Worm (Caenorhabditis elegans) whole organism, mixed stage, embryonic: ENCODE results near the gene taf-2.

Source experiments
- M03D4.4 ChIP-seq: sonication (generic microtip); optimal IDR thresholded peaks from 2 replicates; lab custom pipeline; 2017; ENCODE audit warnings: mild to moderate bottlenecking, missing genetic modification characterization, missing compliant biosample characterization
- blmp-1 ChIP-seq: fragments of 150-350 bp; optimal IDR thresholded peaks from 2 replicates; lab custom pipeline; 2014; ENCODE audit warnings: missing biosample characterization, missing genetic modification characterization
- ceh-43 ChIP-seq: fragments of 200-800 bp; sonication (Bioruptor generic); optimal IDR thresholded peaks from 2 replicates; lab custom pipeline; 2018; ENCODE audit warnings: mild to moderate bottlenecking, missing genetic modification characterization, moderate library complexity, missing compliant biosample characterization
- ceh-83 ChIP-seq: fragments of 200-800 bp; sonication (Bioruptor generic); optimal IDR thresholded peaks from 2 replicates; lab custom pipeline; 2018; ENCODE audit warnings: mild to moderate bottlenecking, missing genetic modification characterization, missing compliant biosample characterization
- ces-1 ChIP-seq: fragments of 150-350 bp; optimal IDR thresholded peaks from 2 replicates; lab custom pipeline; 2014; ENCODE audit warnings: missing biosample characterization, missing genetic modification reagents, missing genetic modification characterization
- cnd-1 ChIP-seq: fragments of 200-800 bp; sonication (Bioruptor generic); optimal IDR thresholded peaks from 2 replicates; lab custom pipeline; 2018; ENCODE audit warnings: mild to moderate bottlenecking, missing genetic modification characterization, missing compliant biosample characterization
- drap-1 ChIP-seq: fragments of 200-800 bp; sonication (Bioruptor generic); optimal IDR thresholded peaks from 3 replicates; lab custom pipeline; 2018; ENCODE audit warnings: mild to moderate bottlenecking, missing genetic modification characterization, missing compliant biosample characterization
- elt-1 ChIP-seq: sonication (generic microtip); optimal IDR thresholded peaks from 2 replicates; lab custom pipeline; 2017; ENCODE audit warnings: missing genetic modification characterization, mild to moderate bottlenecking, missing compliant biosample characterization, antibody characterized with exemption, moderate library complexity, borderline replicate concordance; ENCODE audit not compliant: insufficient read depth
- flh-1 ChIP-seq: fragments of 200-800 bp; sonication (Bioruptor generic); optimal IDR thresholded peaks from 2 replicates; lab custom pipeline; 2018; ENCODE audit warnings: mild to moderate bottlenecking, missing genetic modification characterization, moderate library complexity, missing compliant biosample characterization
- ham-2 ChIP-seq: fragments of 200-800 bp; sonication (Bioruptor generic); optimal IDR thresholded peaks from 2 replicates; lab custom pipeline; 2018; ENCODE audit warnings: mild to moderate bottlenecking, missing genetic modification characterization, missing compliant biosample characterization
- hlh-1 ChIP-seq: fragments of 150-350 bp; optimal IDR thresholded peaks from 2 replicates; lab custom pipeline; 2014; ENCODE audit warnings: missing biosample characterization, missing genetic modification reagents, missing genetic modification characterization
- lsy-2 ChIP-seq: fragments of 150-350 bp; optimal IDR thresholded peaks from 2 replicates; lab custom pipeline; 2014; ENCODE audit warnings: missing biosample characterization, missing genetic modification characterization
- mab-5 ChIP-seq: fragments of 150-350 bp; optimal IDR thresholded peaks from 2 replicates; lab custom pipeline; 2014; ENCODE audit warnings: missing biosample characterization, missing genetic modification characterization
- mep-1 ChIP-seq: fragments of 150-350 bp; optimal IDR thresholded peaks from 2 replicates; lab custom pipeline; 2017; ENCODE audit warnings: missing biosample characterization, missing genetic modification reagents, missing genetic modification characterization, inconsistent platforms
- mls-2 ChIP-seq: sonication (generic microtip); optimal IDR thresholded peaks from 2 replicates; lab custom pipeline; 2016; ENCODE audit warnings: mild to moderate bottlenecking, missing genetic modification characterization, moderate library complexity, missing compliant biosample characterization
- nhr-12 ChIP-seq: fragments of 150-350 bp; optimal IDR thresholded peaks from 2 replicates; lab custom pipeline; 2014; ENCODE audit warnings: missing biosample characterization, missing genetic modification characterization
- nhr-2 ChIP-seq: fragments of 150-350 bp; optimal IDR thresholded peaks from 2 replicates; lab custom pipeline; 2014; ENCODE audit warnings: missing biosample characterization, missing genetic modification characterization
- nhr-237 ChIP-seq: fragments of 150-350 bp; optimal IDR thresholded peaks from 2 replicates; lab custom pipeline; 2014; ENCODE audit warnings: missing biosample characterization, missing genetic modification characterization
- nhr-28 ChIP-seq: fragments of 150-350 bp; optimal IDR thresholded peaks from 2 replicates; lab custom pipeline; 2014; ENCODE audit warnings: missing biosample characterization, missing genetic modification characterization
- nhr-76 ChIP-seq: sonication (generic microtip); optimal IDR thresholded peaks from 2 replicates; lab custom pipeline; 2017; ENCODE audit warnings: missing biosample characterization, missing genetic modification characterization
- pha-4 ChIP-seq: fragments of 150-350 bp; optimal IDR thresholded peaks from 2 replicates; lab custom pipeline; 2018; ENCODE audit warnings: missing biosample characterization, missing genetic modification reagents, missing genetic modification characterization
- sem-2 ChIP-seq: fragments of 200-800 bp; sonication (Bioruptor generic); optimal IDR thresholded peaks from 2 replicates; lab custom pipeline; 2018; ENCODE audit warnings: mild to moderate bottlenecking, missing genetic modification characterization, missing compliant biosample characterization
- snpc-4 ChIP-seq: fragments of 150-350 bp; optimal IDR thresholded peaks from 2 replicates; lab custom pipeline; 2014; ENCODE audit warnings: missing biosample characterization, missing genetic modification characterization
- tbx-8 ChIP-seq: fragments of 200-800 bp; sonication (Bioruptor generic); optimal IDR thresholded peaks from 2 replicates; lab custom pipeline; 2018; ENCODE audit warnings: mild to moderate bottlenecking, missing genetic modification characterization, moderate library complexity, missing compliant biosample characterization
- unc-120 ChIP-seq: sonication (generic microtip); optimal IDR thresholded peaks from 2 replicates; lab custom pipeline; 2017; ENCODE audit warnings: missing genetic modification characterization, missing compliant biosample characterization; ENCODE audit not compliant: poor library complexity, severe bottlenecking
- unc-39 ChIP-seq: fragments of 150-350 bp; optimal IDR thresholded peaks from 2 replicates; lab custom pipeline; 2014; ENCODE audit warnings: missing biosample characterization, missing genetic modification characterization
- unc-62 ChIP-seq: fragments of 150-350 bp; optimal IDR thresholded peaks from 2 replicates; lab custom pipeline; 2014; ENCODE audit warnings: missing biosample characterization, missing genetic modification reagents, missing genetic modification characterization
- zip-8 ChIP-seq: fragments of 150-350 bp; optimal IDR thresholded peaks from 2 replicates; lab custom pipeline; 2014; ENCODE audit warnings: missing biosample characterization, missing genetic modification characterization
- ztf-11 ChIP-seq: fragments of 150-350 bp; optimal IDR thresholded peaks from 2 replicates; lab custom pipeline; 2014; ENCODE audit warnings: missing biosample characterization, missing genetic modification characterization

Gene taf-2

ce11 chrIV:3626447-3626846 is 33.0 kb upstream of the taf-2 start:
- TF ChIP-seq ces-1 (peak; percentile 93), elt-1 (tag; lab: Kevin White, UChicago) (no peak), nhr-76 (tag; lab: Kevin White, UChicago) (no peak), drap-1 (GFP tag; lab: Kevin White, UChicago) (no peak)

- no peak for TF ChIP-seq unc-39 (tag; lab: Kevin White, UChicago)
- TF ChIP-seq nhr-12 (tag; lab: Kevin White, UChicago): no peak
- TF ChIP-seq elt-1 (tag; lab: Kevin White, UChicago): no peak
- TF ChIP-seq ham-2 (GFP tag; lab: Kevin White, UChicago): no peak
- no peak for TF ChIP-seq unc-120 (tag; lab: Kevin White, UChicago)
- TF ChIP-seq zip-8: no peak
- no peak for TF ChIP-seq cnd-1 (tag; lab: Kevin White, UChicago)
- no peak for TF ChIP-seq hlh-1
- no peak for TF ChIP-seq mab-5 (tag; lab: Kevin White, UChicago)
Measured at ce11 chrIV:3624597-3624996, 31.2 kb upstream of the taf-2 start, which contains the start of the genes cha-1 and unc-17. Gene cha-1, minus strand, starts transcription at chrIV:3624697. Gene unc-17, minus strand, starts transcription at chrIV:3624699.

ce11 chrIV:3621805-3622355 is 28.5 kb upstream of the taf-2 start:
- no peak for TF ChIP-seq ztf-11 (tag; lab: Kevin White, UChicago)
- no peak for TF ChIP-seq unc-62 (GFP tag; lab: Kevin White, UChicago)
- peak; percentile 63 for TF ChIP-seq ces-1
- TF ChIP-seq, all 35 proteins: peak for 1

DNA sequence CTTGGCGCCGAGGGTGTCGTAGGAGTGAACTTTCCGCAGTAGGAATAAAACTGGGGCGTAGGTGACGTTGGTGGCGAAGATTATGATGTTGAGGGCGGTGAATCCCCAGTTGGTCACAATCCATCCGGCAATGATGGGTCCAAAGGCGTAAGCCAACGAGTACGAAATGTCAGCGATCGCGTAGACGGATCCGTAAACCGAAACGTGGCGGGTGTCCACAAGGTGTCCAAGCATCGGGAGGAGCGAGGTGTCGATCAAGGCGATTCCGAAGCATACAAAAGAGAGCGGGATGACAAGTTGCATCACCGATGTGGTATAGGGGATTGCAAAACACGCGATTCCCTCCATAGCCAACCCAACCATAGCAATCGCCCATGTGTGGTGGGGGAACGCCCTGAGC is 25.3 kb upstream of the taf-2 start:
- TF ChIP-seq nhr-12 (tag; lab: Kevin White, UChicago): no peak
- TF ChIP-seq nhr-2 (tag; lab: Kevin White, UChicago): no peak
- TF ChIP-seq snpc-4: no peak
- TF ChIP-seq ham-2 (GFP tag; lab: Kevin White, UChicago): no peak
- no peak for TF ChIP-seq ceh-43 (GFP tag; lab: Kevin White, UChicago)
- TF ChIP-seq M03D4.4 (tag; lab: Kevin White, UChicago): no peak
- no peak for TF ChIP-seq nhr-237 (tag; lab: Kevin White, UChicago)
- no peak for TF ChIP-seq unc-120 (tag; lab: Kevin White, UChicago)
- no peak for TF ChIP-seq unc-39 (tag; lab: Kevin White, UChicago)
- no peak for TF ChIP-seq unc-62 (GFP tag; lab: Kevin White, UChicago)
- no peak for TF ChIP-seq ceh-83
- TF ChIP-seq tbx-8 (GFP tag; lab: Kevin White, UChicago): no peak
- no peak for TF ChIP-seq hlh-1
- no peak for TF ChIP-seq ces-1
- TF ChIP-seq mab-5 (tag; lab: Kevin White, UChicago): no peak
- TF ChIP-seq cnd-1 (tag; lab: Kevin White, UChicago): no peak
- TF ChIP-seq drap-1 (GFP tag; lab: Kevin White, UChicago): no peak
- TF ChIP-seq mep-1: no peak
- TF ChIP-seq mls-2 (tag; lab: Kevin White, UChicago): no peak
- TF ChIP-seq blmp-1: no peak

ce11 chrIV:3613022-3613605 is 19.7 kb upstream of the taf-2 start, which contains the start of gene ltah-1.2:
Gene ltah-1.2, minus strand, starts transcription at chrIV:3613072.
- TF ChIP-seq mls-2 (tag; lab: Kevin White, UChicago): no peak
- TF ChIP-seq elt-1 (tag; lab: Kevin White, UChicago): no peak
- no peak for TF ChIP-seq cnd-1 (tag; lab: Kevin White, UChicago)
- no peak for TF ChIP-seq blmp-1
- TF ChIP-seq nhr-28: no peak
- TF ChIP-seq ceh-43 (GFP tag; lab: Kevin White, UChicago): no peak
- no peak for TF ChIP-seq sem-2 (GFP tag; lab: Kevin White, UChicago)
- no peak for TF ChIP-seq pha-4 (tag; lab: Kevin White, UChicago)
- no peak for TF ChIP-seq flh-1 (GFP tag; lab: Kevin White, UChicago)
- no peak for TF ChIP-seq ham-2 (GFP tag; lab: Kevin White, UChicago)
- TF ChIP-seq lsy-2 (tag; lab: Kevin White, UChicago): no peak
